Worm (Caenorhabditis elegans) whole organism, young adult: Measurements from ENCODE around the gene stdh-1.

ENCODE experiments used
- F22D6.2 ChIP-seq: sonication (generic microtip); optimal IDR thresholded peaks from 2 replicates; lab custom pipeline; 2016; ENCODE audit warnings: mild to moderate bottlenecking, missing genetic modification characterization, missing compliant biosample characterization
- F52B5.7 ChIP-seq: sonication (generic microtip); optimal IDR thresholded peaks from 2 replicates; lab custom pipeline; 2016; ENCODE audit warnings: mild to moderate bottlenecking, missing genetic modification characterization, missing compliant biosample characterization
- Y53F4B.3 ChIP-seq: fragments of 200-800 bp; sonication (Bioruptor generic); IDR thresholded peaks from 2 replicates; pipeline ENCODE4 v1.3.6; 2022; ENCODE audit warnings: missing genetic modification reagents, missing genetic modification characterization, missing compliant biosample characterization
- Y67H2A.10 ChIP-seq: fragments of 200-800 bp; sonication (Bioruptor generic); conservative IDR thresholded peaks from 2 replicates; pipeline ENCODE4 v1.3.6; 2022; ENCODE audit warnings: missing genetic modification reagents, missing genetic modification characterization, missing compliant biosample characterization
- ama-1 ChIP-seq, 3 experiments: fragments of 150-350 bp in 1 of 3; sonication (generic microtip) in 2 of 3; optimal IDR thresholded peaks; 2 replicates each; lab custom pipeline; 2014 to 2018; ENCODE audit warnings: missing biosample characterization in 2 of 3, missing genetic modification characterization in 2 of 3, missing genetic modification reagents in 2 of 3
- aptf-2 ChIP-seq: fragments of 200-800 bp; sonication (Bioruptor generic); conservative IDR thresholded peaks from 2 replicates; pipeline ENCODE4 v1.3.6; 2022; ENCODE audit warnings: missing genetic modification reagents, missing genetic modification characterization, missing compliant biosample characterization
- athp-1 ChIP-seq: sonication (generic microtip); optimal IDR thresholded peaks from 2 replicates; lab custom pipeline; 2017; ENCODE audit warnings: mild to moderate bottlenecking, missing genetic modification characterization, missing compliant biosample characterization
- hlh-26 ChIP-seq: fragments of 200-800 bp; sonication (Bioruptor generic); conservative IDR thresholded peaks from 2 replicates; pipeline ENCODE4 v1.3.6; 2022; ENCODE audit warnings: missing genetic modification reagents, missing genetic modification characterization, missing compliant biosample characterization
- lir-1 ChIP-seq: fragments of 200-800 bp; sonication (Bioruptor generic); conservative IDR thresholded peaks from 2 replicates; pipeline ENCODE4 v1.3.6; 2022; ENCODE audit warnings: missing genetic modification reagents, missing genetic modification characterization, missing compliant biosample characterization
- snpc-3.4 ChIP-seq: sonication (generic microtip); optimal IDR thresholded peaks from 2 replicates; lab custom pipeline; 2017; ENCODE audit warnings: missing genetic modification characterization, mild to moderate bottlenecking, missing compliant biosample characterization, antibody characterized with exemption, moderate library complexity, missing genotype, missing genetic modification reagents

DNA sequence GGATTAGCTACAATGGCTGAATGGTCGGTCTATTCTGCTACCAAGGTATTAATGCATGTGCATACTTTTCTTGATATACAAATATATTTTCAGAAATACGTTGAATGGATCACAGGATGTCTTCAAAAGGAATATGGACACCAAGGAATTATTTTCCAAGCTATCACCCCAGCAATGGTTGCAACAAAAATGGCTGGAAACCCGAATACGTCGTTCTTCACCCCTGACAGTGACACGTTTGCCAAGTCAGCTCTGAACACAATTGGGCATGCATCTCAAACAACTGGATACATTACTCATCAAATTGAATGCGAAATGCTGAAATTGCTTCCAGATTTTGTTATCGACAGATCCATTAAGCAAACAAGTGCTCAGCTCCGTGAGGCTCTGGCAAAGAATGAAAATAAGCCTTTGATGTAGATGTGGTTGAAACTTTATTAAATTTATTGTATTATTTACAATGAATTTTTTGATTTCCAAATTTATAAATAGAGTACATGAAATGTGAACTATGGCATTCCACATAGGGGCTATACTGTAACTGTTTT, 1.3 kb downstream of the stdh-1 start:
- TF ChIP-seq athp-1 (tag; lab: Kevin White, UChicago) (peak; percentile 67), F22D6.2 (tag; lab: Kevin White, UChicago) (peak; percentile 56), snpc-3.4 (tag; lab: Kevin White, UChicago) (no peak), Y53F4B.3 (GFP tag; lab: Robert Waterston, UW) (no peak; the same call in 1 of the 2 replicates), Y67H2A.10 (peak; percentile 54; the same call in 1 of the 2 replicates), ama-1 (optimal IDR thresholded peaks at IDR 0.05; lab: Kevin White, UChicago) (peak; percentile 91), ama-1 (GFP tag; optimal IDR thresholded peaks at IDR 0.05; lab: Kevin White, UChicago) (no peak), hlh-26 (no peak), F52B5.7 (tag; lab: Kevin White, UChicago) (peak; percentile 92), lir-1 (GFP tag; lab: Robert Waterston, UW) (peak; percentile 73), aptf-2 (GFP tag; lab: Robert Waterston, UW) (no peak)
